Worm (Caenorhabditis elegans): ENCODE data around the gene glb-1.
A peak's percentile ranks its signal among the peaks of the same experiment; 100 is the strongest.

glb-1 gene

ce11 chrIII:8873990-8874668 lies 49.0 kb downstream of the glb-1 start:
- TF ChIP-seq T22C8.4 (GFP tag; IDR thresholded peaks at IDR 0.05) = no peak
- TF ChIP-seq cog-1 (tag; optimal IDR thresholded peaks at IDR 0.05) = peak; percentile 85
- 0 out of 2 replicates have a peak, but pooled peaks have one; percentile 61 for TF ChIP-seq tab-1 (GFP tag; IDR thresholded peaks at IDR 0.05)
- no peak for TF ChIP-seq ref-1 (GFP tag; conservative IDR thresholded peaks at IDR 0.05)
- peak; percentile 56; the same call in 1 of the 2 replicates for TF ChIP-seq ztf-23 (GFP tag; IDR thresholded peaks at IDR 0.05)
- TF ChIP-seq med-1 (GFP tag; optimal IDR thresholded peaks at IDR 0.05; ENCODE audit: insufficient read depth) = no peak
- peak; percentile 65; the same call in 1 of the 2 replicates for TF ChIP-seq flt-1 (GFP tag; IDR thresholded peaks at IDR 0.05)
- no peak for TF ChIP-seq klf-2 (GFP tag; conservative IDR thresholded peaks at IDR 0.05)
- TF ChIP-seq ztf-29 (GFP tag; IDR thresholded peaks at IDR 0.05) = no peak

ce11 chrIII:8873045-8873457 lies 50.0 kb downstream of the glb-1 start:
- TF ChIP-seq flt-1 (GFP tag; IDR thresholded peaks at IDR 0.05) (0 out of 2 replicates have a peak, but pooled peaks have one; percentile 41), ztf-23 (GFP tag; IDR thresholded peaks at IDR 0.05) (no peak; the same call in 1 of the 2 replicates), T22C8.4 (GFP tag; IDR thresholded peaks at IDR 0.05) (peak; percentile 58; the same call in 1 of the 2 replicates), cog-1 (tag; optimal IDR thresholded peaks at IDR 0.05) (peak; percentile 1)

Measured in whole organism, midembryonic.